Worm (Caenorhabditis elegans) whole organism, L2 larva: ENCODE data around the gene rig-4.

Experiments
- C34F6.9 ChIP-seq: fragments of 150-350 bp; optimal IDR thresholded peaks from 2 replicates; lab custom pipeline; 2014; ENCODE audit warnings: missing biosample characterization, missing genetic modification characterization
- F13H6.1 ChIP-seq: sonication (generic microtip); optimal IDR thresholded peaks from 2 replicates; lab custom pipeline; 2016; ENCODE audit warnings: missing genetic modification characterization, missing compliant biosample characterization
- R02D3.7 ChIP-seq: fragments of 150-350 bp; optimal IDR thresholded peaks from 2 replicates; lab custom pipeline; 2014; ENCODE audit warnings: missing biosample characterization, missing genetic modification characterization
- alr-1 ChIP-seq: fragments of 150-350 bp; optimal IDR thresholded peaks from 2 replicates; lab custom pipeline; 2014; ENCODE audit warnings: missing biosample characterization, missing genetic modification characterization
- ama-1 ChIP-seq: fragments of 150-350 bp; optimal IDR thresholded peaks from 2 replicates; lab custom pipeline; 2018; ENCODE audit warnings: inconsistent platforms
- blmp-1 ChIP-seq: sonication (generic microtip); optimal IDR thresholded peaks from 2 replicates; lab custom pipeline; 2017; ENCODE audit warnings: missing genetic modification characterization, mild to moderate bottlenecking, missing compliant biosample characterization, antibody characterized with exemption, moderate library complexity; ENCODE audit not compliant: insufficient read depth
- ceh-16 ChIP-seq: fragments of 150-350 bp; optimal IDR thresholded peaks from 2 replicates; lab custom pipeline; 2014; ENCODE audit warnings: missing biosample characterization, missing genetic modification characterization
- ceh-82 ChIP-seq: fragments of 150-350 bp; optimal IDR thresholded peaks from 2 replicates; lab custom pipeline; 2014; ENCODE audit warnings: missing biosample characterization, missing genetic modification characterization
- crh-2 ChIP-seq: sonication (generic microtip); optimal IDR thresholded peaks from 2 replicates; lab custom pipeline; 2017; ENCODE audit warnings: missing biosample characterization, missing genetic modification characterization
- dmd-4 ChIP-seq: sonication (generic microtip); optimal IDR thresholded peaks from 2 replicates; lab custom pipeline; 2017; ENCODE audit warnings: missing biosample characterization, missing genetic modification characterization
- egl-27 ChIP-seq: sonication (generic microtip); optimal IDR thresholded peaks from 3 replicates; lab custom pipeline; 2017; ENCODE audit warnings: missing biosample characterization, missing genetic modification reagents, missing genetic modification characterization
- elt-1 ChIP-seq: fragments of 150-350 bp; optimal IDR thresholded peaks from 2 replicates; lab custom pipeline; 2014; ENCODE audit warnings: missing biosample characterization, missing genetic modification characterization
- elt-3 ChIP-seq: sonication (generic microtip); optimal IDR thresholded peaks from 2 replicates; lab custom pipeline; 2017; ENCODE audit warnings: missing biosample characterization, missing genetic modification characterization
- fos-1 ChIP-seq: fragments of 150-350 bp; optimal IDR thresholded peaks from 2 replicates; lab custom pipeline; 2014; ENCODE audit warnings: missing biosample characterization, missing genetic modification characterization
- gmeb-1 ChIP-seq: fragments of 150-350 bp; optimal IDR thresholded peaks from 2 replicates; lab custom pipeline; 2014; ENCODE audit warnings: missing biosample characterization, missing genetic modification characterization
- lin-11 ChIP-seq: fragments of 150-350 bp; sonication (generic microtip); optimal IDR thresholded peaks from 2 replicates; lab custom pipeline; 2014; ENCODE audit warnings: missing biosample characterization, missing genetic modification characterization, inconsistent platforms, mixed read lengths
- lsy-2 ChIP-seq, 2 experiments: fragments of 150-350 bp in 1 of 2; sonication (generic microtip) in 1 of 2; optimal IDR thresholded peaks; 2 replicates each; lab custom pipeline; 2014 to 2017; ENCODE audit warnings: missing biosample characterization in 2 of 2, missing genetic modification characterization in 2 of 2
- mbf-1 ChIP-seq: sonication (generic microtip); optimal IDR thresholded peaks from 2 replicates; lab custom pipeline; 2017; ENCODE audit warnings: missing biosample characterization, missing genetic modification characterization
- mdl-1 ChIP-seq, 2 experiments: fragments of 150-350 bp in 1 of 2; sonication (generic microtip) in 1 of 2; optimal IDR thresholded peaks; 2 replicates each; lab custom pipeline; 2017; ENCODE audit warnings: missing biosample characterization in 2 of 2, missing genetic modification characterization in 2 of 2
- nhr-10 ChIP-seq: sonication (generic microtip); optimal IDR thresholded peaks from 2 replicates; lab custom pipeline; 2017; ENCODE audit warnings: missing biosample characterization, missing genetic modification characterization
- nhr-11 ChIP-seq: fragments of 150-350 bp; optimal IDR thresholded peaks from 2 replicates; lab custom pipeline; 2014; ENCODE audit warnings: missing biosample characterization, missing genetic modification characterization
- nhr-12 ChIP-seq: fragments of 150-350 bp; optimal IDR thresholded peaks from 2 replicates; lab custom pipeline; 2014; ENCODE audit warnings: missing biosample characterization, missing genetic modification characterization
- nhr-21 ChIP-seq: fragments of 150-350 bp; optimal IDR thresholded peaks from 2 replicates; lab custom pipeline; 2014; ENCODE audit warnings: missing biosample characterization, missing genetic modification characterization
- nhr-23 ChIP-seq: fragments of 150-350 bp; optimal IDR thresholded peaks from 2 replicates; lab custom pipeline; 2014; ENCODE audit warnings: missing biosample characterization, missing genetic modification reagents, missing genetic modification characterization
- nhr-25 ChIP-seq: fragments of 150-350 bp; sonication (generic microtip); optimal IDR thresholded peaks from 3 replicates; lab custom pipeline; 2014; ENCODE audit warnings: missing biosample characterization, missing genetic modification characterization
- nhr-6 ChIP-seq: fragments of 150-350 bp; optimal IDR thresholded peaks from 2 replicates; lab custom pipeline; 2014; ENCODE audit warnings: missing biosample characterization, missing genetic modification characterization
- nhr-77 ChIP-seq: fragments of 150-350 bp; optimal IDR thresholded peaks from 2 replicates; lab custom pipeline; 2014; ENCODE audit warnings: missing biosample characterization, missing genetic modification characterization
- peb-1 ChIP-seq: fragments of 150-350 bp; optimal IDR thresholded peaks from 2 replicates; lab custom pipeline; 2014; ENCODE audit warnings: missing biosample characterization, missing genetic modification characterization
- skn-1 ChIP-seq: sonication (generic microtip); optimal IDR thresholded peaks from 2 replicates; lab custom pipeline; 2017; ENCODE audit warnings: missing biosample characterization, missing genetic modification characterization
- sma-3 ChIP-seq: sonication (generic microtip); optimal IDR thresholded peaks from 2 replicates; lab custom pipeline; 2016; ENCODE audit warnings: missing genetic modification reagents, missing genetic modification characterization, missing compliant biosample characterization
- sma-9 ChIP-seq, 2 experiments: fragments of 150-350 bp in 1 of 2; sonication (generic microtip) in 1 of 2; optimal IDR thresholded peaks; 2 replicates each; lab custom pipeline; 2014 to 2016; ENCODE audit warnings: missing genetic modification characterization in 2 of 2, mild to moderate bottlenecking in 1 of 2, missing biosample characterization in 1 of 2, missing compliant biosample characterization in 1 of 2, missing genetic modification reagents in 1 of 2, moderate library complexity in 1 of 2
- unc-39 ChIP-seq: fragments of 150-350 bp; optimal IDR thresholded peaks from 2 replicates; lab custom pipeline; 2014; ENCODE audit warnings: missing biosample characterization, missing genetic modification characterization
- unc-55 ChIP-seq: fragments of 150-350 bp; sonication (generic microtip); optimal IDR thresholded peaks from 3 replicates; lab custom pipeline; 2014; ENCODE audit warnings: missing biosample characterization, missing genetic modification reagents, missing genetic modification characterization
- unc-62 ChIP-seq: fragments of 150-350 bp; optimal IDR thresholded peaks from 2 replicates; lab custom pipeline; 2014; ENCODE audit warnings: missing biosample characterization, missing genetic modification reagents, missing genetic modification characterization
- zag-1 ChIP-seq: fragments of 150-350 bp; optimal IDR thresholded peaks from 2 replicates; lab custom pipeline; 2014; ENCODE audit warnings: missing biosample characterization, missing genetic modification characterization
- ztf-1 ChIP-seq: fragments of 200-800 bp; sonication (Bioruptor generic); conservative IDR thresholded peaks from 2 replicates; pipeline ENCODE4 v1.3.6; 2022; ENCODE audit warnings: missing genetic modification characterization, missing compliant biosample characterization
- ztf-4 ChIP-seq: fragments of 150-350 bp; optimal IDR thresholded peaks from 2 replicates; lab custom pipeline; 2014; ENCODE audit warnings: missing biosample characterization, missing genetic modification characterization

rig-4 gene

DNA sequence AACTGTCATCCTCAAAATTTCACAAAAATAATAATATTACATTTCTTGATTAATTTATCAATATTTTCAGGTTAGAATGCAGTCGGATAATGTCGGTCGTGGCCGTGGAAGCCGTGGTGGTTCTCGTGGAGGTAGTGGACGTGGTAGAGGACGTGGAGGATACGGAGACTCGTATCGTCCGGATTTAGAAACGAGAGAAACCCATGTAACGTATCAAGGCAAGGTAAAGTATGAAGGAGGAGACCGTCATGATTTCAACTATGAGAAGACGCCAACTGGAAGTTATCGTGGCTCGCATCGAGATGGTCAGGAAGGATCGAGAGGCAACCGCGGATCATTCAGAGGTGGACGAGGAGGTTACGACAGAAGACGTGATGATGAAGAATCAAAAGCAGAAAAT, 46.4 kb downstream of the rig-4 start, which contains the start of gene frpr-10:
Gene frpr-10, plus strand, starts transcription at position 301 of the 400 bp plus-strand sequence.
- no peak for TF ChIP-seq elt-3 (tag; lab: Kevin White, UChicago)
- TF ChIP-seq ama-1: no peak
- TF ChIP-seq sma-9 (GFP tag; optimal IDR thresholded peaks at IDR 0.05; lab: Kevin White, UChicago): no peak
- no peak for TF ChIP-seq sma-9 (tag; optimal IDR thresholded peaks at IDR 0.05; lab: Kevin White, UChicago)
- no peak for TF ChIP-seq dmd-4 (tag; lab: Kevin White, UChicago)
- no peak for TF ChIP-seq nhr-77
- TF ChIP-seq nhr-10 (tag; lab: Kevin White, UChicago): no peak
- no peak for TF ChIP-seq nhr-11
- TF ChIP-seq fos-1 (tag; lab: Kevin White, UChicago): no peak
- TF ChIP-seq ztf-4 (tag; lab: Kevin White, UChicago): no peak
- TF ChIP-seq R02D3.7 (tag; lab: Kevin White, UChicago): no peak
- TF ChIP-seq, all 48 proteins: peak for 0

DNA sequence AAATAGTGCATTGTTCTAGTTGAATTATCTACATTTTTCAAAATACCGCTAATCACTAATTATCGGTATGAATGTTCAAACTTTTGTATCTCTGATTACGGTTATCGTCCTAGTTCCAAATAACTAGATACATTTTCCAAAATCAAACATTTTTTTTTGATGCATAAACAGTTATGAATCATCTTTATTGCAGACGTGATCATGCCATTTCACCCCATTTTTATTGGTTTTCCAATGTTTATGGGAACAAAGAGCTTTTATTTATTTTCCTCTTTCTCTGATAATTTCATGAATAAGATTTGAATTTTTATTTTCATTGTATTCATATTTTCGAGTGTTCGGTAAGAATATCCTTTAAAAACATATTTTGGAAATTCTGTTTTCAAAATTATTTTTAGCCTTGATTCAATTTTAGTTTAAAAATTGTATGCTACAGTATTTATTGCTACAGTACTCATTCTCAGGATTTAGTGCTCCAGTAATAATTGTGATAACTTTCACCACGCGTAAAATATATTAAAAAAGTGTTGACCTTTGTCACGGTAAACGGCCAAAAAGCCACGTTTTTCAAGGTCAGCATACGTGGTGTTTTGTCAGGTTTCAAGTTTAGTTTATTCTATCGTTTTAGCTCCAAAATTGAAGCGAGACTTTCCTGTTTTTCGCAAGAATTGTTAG, 47.1 kb downstream of the rig-4 start, which contains the start of gene csr-1:
Gene csr-1, plus strand, starts transcription at position 625 of the 675 bp plus-strand sequence.
- TF ChIP-seq mdl-1 (tag; optimal IDR thresholded peaks at IDR 0.05; lab: Kevin White, UChicago) (no peak), nhr-25 (tag; lab: Kevin White, UChicago) (no peak), sma-3 (no peak), crh-2 (tag; lab: Kevin White, UChicago) (no peak), zag-1 (tag; lab: Kevin White, UChicago) (no peak), nhr-11 (no peak), ztf-1 (GFP tag; lab: Robert Waterston, UW) (no peak), nhr-6 (tag; lab: Kevin White, UChicago) (no peak), alr-1 (tag; lab: Kevin White, UChicago) (no peak), ceh-82 (tag; lab: Kevin White, UChicago) (no peak), R02D3.7 (tag; lab: Kevin White, UChicago) (no peak), nhr-21 (tag; lab: Kevin White, UChicago) (no peak), F13H6.1 (tag; lab: Kevin White, UChicago) (no peak)

DNA sequence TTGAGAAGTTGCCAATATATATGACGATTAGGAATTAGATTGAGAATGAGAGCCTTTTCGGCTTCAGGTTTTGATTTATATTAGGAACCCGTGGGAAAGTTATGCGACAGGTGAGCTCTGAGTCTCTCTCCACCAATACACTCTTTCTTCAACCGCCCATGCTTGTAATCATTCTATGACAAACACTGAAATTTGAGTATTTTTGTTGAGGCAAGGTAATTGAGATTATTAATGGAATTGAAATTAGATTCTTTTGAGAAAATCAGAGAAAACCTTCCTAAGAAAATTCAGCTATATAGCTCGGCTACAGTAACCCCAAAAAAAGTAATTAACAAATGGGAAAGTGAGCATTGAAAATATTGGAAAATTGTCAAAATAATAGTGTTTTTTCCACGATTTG, 48.1 kb downstream of the rig-4 start, which contains the start of gene ceh-19:
Gene ceh-19, minus strand, starts transcription at position 101 of the 400 bp plus-strand sequence.
- TF ChIP-seq ztf-1 (GFP tag; lab: Robert Waterston, UW) (no peak), ceh-16 (no peak), lin-11 (tag; lab: Kevin White, UChicago) (no peak), nhr-25 (tag; lab: Kevin White, UChicago) (no peak), egl-27 (tag; lab: Kevin White, UChicago) (no peak), elt-1 (tag; lab: Kevin White, UChicago) (no peak), fos-1 (tag; lab: Kevin White, UChicago) (no peak), blmp-1 (no peak), nhr-11 (no peak), peb-1 (tag; lab: Kevin White, UChicago) (no peak), crh-2 (tag; lab: Kevin White, UChicago) (no peak)

DNA sequence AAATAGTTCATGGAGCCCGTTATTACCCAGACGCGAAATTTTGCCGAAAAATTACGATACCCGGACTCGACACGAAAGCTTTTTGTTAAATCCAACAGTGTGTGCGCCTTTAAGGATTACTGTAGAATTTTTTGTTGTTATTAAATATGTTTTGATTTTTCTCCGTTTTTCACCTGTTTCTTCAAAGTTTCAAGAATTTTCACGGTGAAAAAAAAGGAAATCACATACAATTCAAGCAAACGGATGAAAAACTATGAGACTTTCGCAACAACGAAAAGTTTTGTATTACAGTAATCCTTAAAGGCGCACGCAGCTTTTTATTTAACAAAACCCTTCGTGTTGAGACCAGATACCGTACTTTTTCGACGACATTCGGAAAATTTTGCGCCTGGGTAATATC, 49.9 kb downstream of the rig-4 start:
- TF ChIP-seq mbf-1 (tag; lab: Kevin White, UChicago): no peak
- TF ChIP-seq lsy-2 (tag; optimal IDR thresholded peaks at IDR 0.05; lab: Kevin White, UChicago): no peak
- no peak for TF ChIP-seq nhr-12
- TF ChIP-seq unc-62 (GFP tag; lab: Kevin White, UChicago): no peak
- TF ChIP-seq elt-3 (tag; lab: Kevin White, UChicago): no peak
- TF ChIP-seq C34F6.9: no peak
- TF ChIP-seq nhr-10 (tag; lab: Kevin White, UChicago): no peak
- TF ChIP-seq unc-39: no peak
- TF ChIP-seq alr-1 (tag; lab: Kevin White, UChicago): no peak
- TF ChIP-seq skn-1: no peak
- TF ChIP-seq nhr-77: no peak
- TF ChIP-seq nhr-21 (tag; lab: Kevin White, UChicago): no peak
- TF ChIP-seq nhr-23 (tag; lab: Kevin White, UChicago): no peak
- no peak for TF ChIP-seq sma-9 (GFP tag; optimal IDR thresholded peaks at IDR 0.05; lab: Kevin White, UChicago)
- no peak for TF ChIP-seq sma-9 (tag; optimal IDR thresholded peaks at IDR 0.05; lab: Kevin White, UChicago)
- no peak for TF ChIP-seq unc-55 (GFP tag; lab: Kevin White, UChicago)
- no peak for TF ChIP-seq ama-1
- TF ChIP-seq gmeb-1: no peak
- no peak for TF ChIP-seq nhr-11
- no peak for TF ChIP-seq F13H6.1 (tag; lab: Kevin White, UChicago)
